Worm (Caenorhabditis elegans) whole organism, mixed stage, embryonic: ENCODE results near the gene F36G3.3.

Source experiments
- elt-3 ChIP-seq: fragments of 150-350 bp; optimal IDR thresholded peaks from 2 replicates; lab custom pipeline; 2014; ENCODE audit warnings: missing biosample characterization, missing genetic modification characterization
- lin-32 ChIP-seq: fragments of 200-800 bp; sonication (Bioruptor generic); optimal IDR thresholded peaks from 2 replicates; lab custom pipeline; 2018; ENCODE audit warnings: mild to moderate bottlenecking, missing genetic modification characterization, missing compliant biosample characterization
- nhr-237 ChIP-seq: fragments of 150-350 bp; optimal IDR thresholded peaks from 2 replicates; lab custom pipeline; 2014; ENCODE audit warnings: missing biosample characterization, missing genetic modification characterization
- zip-8 ChIP-seq: fragments of 150-350 bp; optimal IDR thresholded peaks from 2 replicates; lab custom pipeline; 2014; ENCODE audit warnings: missing biosample characterization, missing genetic modification characterization

- no peak for TF ChIP-seq nhr-237 (tag; lab: Kevin White, UChicago)
- TF ChIP-seq zip-8 (tag; lab: Kevin White, UChicago) = no peak
- TF ChIP-seq lin-32 (GFP tag; lab: Kevin White, UChicago) = no peak
- TF ChIP-seq elt-3 (tag; lab: Kevin White, UChicago) = no peak
These were observed 2.6 kb upstream of the F36G3.3 start for ce11 chrX:9796063-9796462.
